Worm (Caenorhabditis elegans): ENCODE measurements around the gene B0280.2.

ce11 chrIII:7081488-7081887 lies 43.0 kb upstream of the B0280.2 start:
- TF ChIP-seq ref-1 (GFP tag; conservative IDR thresholded peaks at IDR 0.05) (no peak), flt-1 (GFP tag; IDR thresholded peaks at IDR 0.05) (no peak), T22C8.4 (GFP tag; IDR thresholded peaks at IDR 0.05) (no peak), cog-1 (tag; optimal IDR thresholded peaks at IDR 0.05) (no peak), med-1 (GFP tag; optimal IDR thresholded peaks at IDR 0.05; ENCODE audit: insufficient read depth) (no peak), tab-1 (GFP tag; IDR thresholded peaks at IDR 0.05) (no peak), klf-2 (GFP tag; conservative IDR thresholded peaks at IDR 0.05) (no peak), ztf-29 (GFP tag; IDR thresholded peaks at IDR 0.05) (no peak)

Measured in whole organism, midembryonic.